Fruit fly (Drosophila melanogaster) whole organism, prepupa: ENCODE measurements around the gene Gsc.

Source experiments
- Blimp-1 ChIP-seq: fragments of 200-800 bp; sonication (Bioruptor generic); optimal IDR thresholded peaks from 3 replicates; lab custom pipeline; 2017; ENCODE audit warnings: missing biosample characterization, missing genetic modification characterization, mild to moderate bottlenecking, moderate library complexity, missing genetic modification reagents
- CG10669 ChIP-seq: fragments of 200-800 bp; sonication (Bioruptor generic); optimal IDR thresholded peaks from 3 replicates; lab custom pipeline; 2018; ENCODE audit warnings: missing biosample characterization, mild to moderate bottlenecking, missing genetic modification characterization, moderate library complexity
- CG11294 ChIP-seq: fragments of 200-800 bp; sonication (Bioruptor generic); IDR thresholded peaks from 2 replicates; pipeline ENCODE4 v1.3.6; 2022; ENCODE audit warnings: missing biosample characterization, missing genetic modification characterization
- CG11762 ChIP-seq: fragments of 200-800 bp; sonication (Bioruptor generic); optimal IDR thresholded peaks from 3 replicates; lab custom pipeline; 2016; ENCODE audit warnings: missing biosample characterization, missing genetic modification characterization; ENCODE audit not compliant: insufficient read depth
- CG11902 ChIP-seq: fragments of 200-800 bp; sonication (Bioruptor generic); optimal IDR thresholded peaks from 3 replicates; lab custom pipeline; 2016; ENCODE audit warnings: missing biosample characterization, missing genetic modification characterization
- CG15336 ChIP-seq: fragments of 200-800 bp; sonication (Bioruptor generic); IDR thresholded peaks from 2 replicates; pipeline ENCODE4 v1.3.6; 2022; ENCODE audit warnings: missing biosample characterization, missing genetic modification characterization
- CG16779 ChIP-seq: fragments of 200-800 bp; sonication (Bioruptor generic); optimal IDR thresholded peaks from 3 replicates; lab custom pipeline; 2017; ENCODE audit warnings: missing biosample characterization, mild to moderate bottlenecking, missing genetic modification characterization
- CG3032 ChIP-seq: fragments of 200-800 bp; optimal IDR thresholded peaks from 2 replicates; lab custom pipeline; 2019; ENCODE audit warnings: missing biosample characterization, mild to moderate bottlenecking, missing genetic modification characterization, moderate library complexity
- CG31627 ChIP-seq: fragments of 200-800 bp; sonication (Bioruptor generic); optimal IDR thresholded peaks from 3 replicates; lab custom pipeline; 2016; ENCODE audit warnings: missing biosample characterization, missing genetic modification characterization
- CG32006 ChIP-seq: fragments of 200-800 bp; sonication (Bioruptor generic); optimal IDR thresholded peaks from 3 replicates; lab custom pipeline; 2017; ENCODE audit warnings: missing biosample characterization, mild to moderate bottlenecking, missing genetic modification characterization
- CG34406 ChIP-seq: fragments of 200-800 bp; sonication (Bioruptor generic); optimal IDR thresholded peaks from 3 replicates; lab custom pipeline; 2016; ENCODE audit warnings: missing biosample characterization, missing genetic modification characterization
- CG3919 ChIP-seq: fragments of 200-800 bp; sonication (Bioruptor generic); optimal IDR thresholded peaks from 3 replicates; lab custom pipeline; 2016; ENCODE audit warnings: missing biosample characterization, missing genetic modification characterization
- CG4318 ChIP-seq: fragments of 200-800 bp; sonication (Bioruptor generic); optimal IDR thresholded peaks from 3 replicates; lab custom pipeline; 2017; ENCODE audit warnings: missing biosample characterization, mild to moderate bottlenecking, missing genetic modification characterization
- CG6163 ChIP-seq: fragments of 200-800 bp; sonication (Bioruptor generic); IDR thresholded peaks from 3 replicates; pipeline ENCODE4 v1.3.6; 2022; ENCODE audit warnings: missing biosample characterization, missing genetic modification characterization
- CG6792 ChIP-seq: fragments of 200-800 bp; sonication (Bioruptor generic); optimal IDR thresholded peaks from 3 replicates; lab custom pipeline; 2016; ENCODE audit warnings: missing biosample characterization, missing genetic modification characterization
- CG6808 ChIP-seq: fragments of 200-800 bp; sonication (Bioruptor generic); optimal IDR thresholded peaks from 3 replicates; lab custom pipeline; 2017; ENCODE audit warnings: missing biosample characterization, missing genetic modification characterization, mild to moderate bottlenecking, moderate library complexity, missing genetic modification reagents
- CG6854 ChIP-seq: fragments of 200-800 bp; sonication (Bioruptor generic); optimal IDR thresholded peaks from 2 replicates; lab custom pipeline; 2017; ENCODE audit warnings: missing biosample characterization, mild to moderate bottlenecking, missing genetic modification characterization
- CG7368 ChIP-seq: fragments of 200-800 bp; sonication (Bioruptor generic); optimal IDR thresholded peaks from 3 replicates; lab custom pipeline; 2016; ENCODE audit warnings: missing biosample characterization, missing genetic modification characterization
- CG8119 ChIP-seq: fragments of 200-800 bp; sonication (Bioruptor generic); IDR thresholded peaks from 3 replicates; pipeline ENCODE4 v1.3.6; 2022; ENCODE audit warnings: missing biosample characterization, missing genetic modification characterization
- CG8632 ChIP-seq: fragments of 200-800 bp; sonication (Bioruptor generic); optimal IDR thresholded peaks from 3 replicates; lab custom pipeline; 2016; ENCODE audit warnings: missing biosample characterization, missing genetic modification characterization
- CG9139 ChIP-seq: fragments of 200-800 bp; sonication (Bioruptor generic); optimal IDR thresholded peaks from 3 replicates; lab custom pipeline; 2017; ENCODE audit warnings: missing biosample characterization, mild to moderate bottlenecking, missing genetic modification characterization
- Eip75B ChIP-seq: fragments of 200-800 bp; sonication (Bioruptor generic); optimal IDR thresholded peaks from 3 replicates; lab custom pipeline; 2016; ENCODE audit warnings: missing biosample characterization, missing genetic modification characterization
- Eip93F ChIP-seq: fragments of 200-800 bp; sonication (Bioruptor generic); optimal IDR thresholded peaks from 2 replicates; lab custom pipeline; 2016; ENCODE audit warnings: missing biosample characterization, mild to moderate bottlenecking, missing genetic modification characterization
- Ets96B ChIP-seq: fragments of 200-800 bp; optimal IDR thresholded peaks from 2 replicates; lab custom pipeline; 2019; ENCODE audit warnings: missing biosample characterization, mild to moderate bottlenecking, missing genetic modification characterization, moderate library complexity
- Gug ChIP-seq: fragments of 200-800 bp; sonication (Bioruptor generic); IDR thresholded peaks from 2 replicates; pipeline ENCODE4 v1.3.6; 2022; ENCODE audit warnings: missing biosample characterization, missing genetic modification characterization
- Hr38 ChIP-seq: sonication (Bioruptor generic); optimal IDR thresholded peaks from 2 replicates; lab custom pipeline; 2016; ENCODE audit warnings: missing biosample characterization, missing genetic modification characterization
- Lpt ChIP-seq: fragments of 200-800 bp; sonication (Bioruptor generic); optimal IDR thresholded peaks from 3 replicates; lab custom pipeline; 2016; ENCODE audit warnings: missing biosample characterization, missing genetic modification characterization
- OdsH ChIP-seq: fragments of 200-800 bp; sonication (Bioruptor generic); optimal IDR thresholded peaks from 3 replicates; lab custom pipeline; 2016; ENCODE audit warnings: missing biosample characterization, missing genetic modification characterization
- Sox102F ChIP-seq: fragments of 200-800 bp; sonication (Bioruptor generic); optimal IDR thresholded peaks from 2 replicates; lab custom pipeline; 2016; ENCODE audit warnings: missing biosample characterization, mild to moderate bottlenecking, missing genetic modification characterization
- Sox14 ChIP-seq: fragments of 200-800 bp; sonication (Bioruptor generic); optimal IDR thresholded peaks from 3 replicates; lab custom pipeline; 2016; ENCODE audit warnings: missing biosample characterization, missing genetic modification characterization
- Sox15 ChIP-seq: fragments of 200-800 bp; sonication (Bioruptor generic); optimal IDR thresholded peaks from 3 replicates; lab custom pipeline; 2016; ENCODE audit warnings: missing biosample characterization, missing genetic modification characterization
- acj6 ChIP-seq: fragments of 200-800 bp; sonication (Bioruptor generic); optimal IDR thresholded peaks from 3 replicates; lab custom pipeline; 2016; ENCODE audit warnings: missing biosample characterization, missing genetic modification characterization
- cyc ChIP-seq: fragments of 200-800 bp; sonication (Bioruptor generic); optimal IDR thresholded peaks from 3 replicates; lab custom pipeline; 2016; ENCODE audit warnings: missing biosample characterization, missing genetic modification characterization
- dac ChIP-seq: fragments of 200-800 bp; sonication (Bioruptor generic); optimal IDR thresholded peaks from 2 replicates; lab custom pipeline; 2017; ENCODE audit warnings: missing biosample characterization, mild to moderate bottlenecking, missing genetic modification characterization
- dsx ChIP-seq: fragments of 200-800 bp; optimal IDR thresholded peaks from 3 replicates; lab custom pipeline; 2019; ENCODE audit warnings: missing biosample characterization, mild to moderate bottlenecking, missing genetic modification characterization, moderate library complexity; ENCODE audit not compliant: poor library complexity, severe bottlenecking
- eg ChIP-seq: fragments of 200-800 bp; sonication (Bioruptor generic); IDR thresholded peaks from 3 replicates; pipeline ENCODE4 v1.3.6; 2022; ENCODE audit warnings: missing biosample characterization, missing genetic modification characterization
- esn ChIP-seq: fragments of 200-800 bp; sonication (Bioruptor generic); optimal IDR thresholded peaks from 2 replicates; lab custom pipeline; 2016; ENCODE audit warnings: missing biosample characterization, mild to moderate bottlenecking, missing genetic modification characterization, moderate library complexity
- fd85E ChIP-seq: fragments of 200-800 bp; sonication (Bioruptor generic); optimal IDR thresholded peaks from 3 replicates; lab custom pipeline; 2016; ENCODE audit warnings: missing biosample characterization, missing genetic modification characterization
- fkh ChIP-seq: fragments of 200-800 bp; sonication (Bioruptor generic); optimal IDR thresholded peaks from 3 replicates; lab custom pipeline; 2017; ENCODE audit warnings: missing biosample characterization, mild to moderate bottlenecking, missing genetic modification characterization, moderate library complexity
- net ChIP-seq: fragments of 200-800 bp; sonication (Bioruptor generic); optimal IDR thresholded peaks from 3 replicates; lab custom pipeline; 2016; ENCODE audit warnings: missing biosample characterization, missing genetic modification characterization
- pdm3 ChIP-seq: fragments of 200-800 bp; sonication (Bioruptor generic); optimal IDR thresholded peaks from 3 replicates; lab custom pipeline; 2016; ENCODE audit warnings: missing biosample characterization, missing genetic modification characterization
- salr ChIP-seq, 2 experiments: fragments of 200-800 bp; sonication (Bioruptor generic); optimal IDR thresholded peaks; 3 replicates each; lab custom pipeline; 2016 to 2018; ENCODE audit warnings: missing biosample characterization in 2 of 2, missing genetic modification characterization in 2 of 2, mild to moderate bottlenecking in 1 of 2
- spab ChIP-seq: fragments of 200-800 bp; sonication (Bioruptor generic); optimal IDR thresholded peaks from 2 replicates; lab custom pipeline; 2017; ENCODE audit warnings: missing biosample characterization, mild to moderate bottlenecking, missing genetic modification characterization, missing genetic modification reagents
- ss ChIP-seq, 2 experiments: fragments of 200-800 bp; sonication (Bioruptor generic); optimal IDR thresholded peaks; 2 replicates in 1 of 2; 3 replicates in 1 of 2; lab custom pipeline; 2017 to 2018; ENCODE audit warnings: mild to moderate bottlenecking in 2 of 2, missing biosample characterization in 2 of 2, missing genetic modification characterization in 2 of 2, moderate library complexity in 1 of 2
- svp ChIP-seq: fragments of 200-800 bp; sonication (Bioruptor generic); peaks from one replicate; lab custom pipeline; 2016; ENCODE audit warnings: missing biosample characterization, missing genetic modification characterization
- topi ChIP-seq: fragments of 200-800 bp; sonication (Bioruptor generic); optimal IDR thresholded peaks from 3 replicates; lab custom pipeline; 2016; ENCODE audit warnings: missing biosample characterization, missing genetic modification characterization
- vri ChIP-seq: fragments of 200-800 bp; sonication (Bioruptor generic); optimal IDR thresholded peaks from 3 replicates; lab custom pipeline; 2016; ENCODE audit warnings: missing biosample characterization, mild to moderate bottlenecking, missing genetic modification characterization

Gene Gsc

dm6 chr2L:609497-609896, 15.0 kb upstream of the Gsc start (continued):
- peak; percentile 70 for TF ChIP-seq CG10669 (GFP tag; lab: Kevin White, UChicago)
- no peak for TF ChIP-seq fkh (GFP tag; lab: Kevin White, UChicago)
- TF ChIP-seq Sox102F (GFP tag; lab: Kevin White, UChicago): no peak
- no peak for TF ChIP-seq Blimp-1 (GFP tag; lab: Kevin White, UChicago)
- 0 out of 3 replicates have a peak, but pooled peaks have one; percentile 24 for TF ChIP-seq eg (GFP tag; lab: Robert Waterston, UW)
- TF ChIP-seq Sox14 (GFP tag; lab: Kevin White, UChicago): peak; percentile 74
- peak; percentile 44 for TF ChIP-seq CG9139 (GFP tag; lab: Kevin White, UChicago)
- peak; percentile 37 to 62 for TF ChIP-seq salr (GFP tag; optimal IDR thresholded peaks at IDR 0.05; lab: Kevin White, UChicago)
- peak; percentile 51 to 58 for TF ChIP-seq ss (GFP tag; optimal IDR thresholded peaks at IDR 0.05; lab: Kevin White, UChicago)
- peak; percentile 69 for TF ChIP-seq CG3919 (GFP tag; lab: Kevin White, UChicago)

DNA sequence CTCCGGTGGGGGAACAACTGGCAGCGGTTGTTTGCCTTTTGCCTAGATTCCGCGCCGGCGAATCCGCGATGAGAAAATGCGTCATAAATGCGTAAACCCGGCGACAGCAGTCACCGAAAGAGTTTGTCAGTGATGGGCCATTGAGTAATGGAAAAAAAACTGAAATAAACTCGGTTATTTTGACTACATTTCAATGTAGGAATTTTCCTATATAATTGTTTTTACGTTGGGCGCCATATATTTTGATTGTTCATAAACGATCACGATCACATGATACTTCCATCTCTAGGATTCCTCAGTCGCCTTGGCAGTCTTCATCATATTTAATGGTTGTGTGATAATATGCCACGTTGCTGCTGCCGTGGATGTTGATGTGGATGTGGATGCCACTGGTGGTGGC, 13.7 kb upstream of the Gsc start:
- TF ChIP-seq Gug (GFP tag; lab: Robert Waterston, UW): peak; percentile 33; the same call in 1 of the 2 replicates
- TF ChIP-seq salr (GFP tag; optimal IDR thresholded peaks at IDR 0.05; lab: Kevin White, UChicago): peak; percentile 51 to 63
- TF ChIP-seq CG3919 (GFP tag; lab: Kevin White, UChicago): peak; percentile 63
- TF ChIP-seq CG34406 (GFP tag; lab: Kevin White, UChicago): peak; percentile 14
- peak; percentile 16 for TF ChIP-seq CG6792 (GFP tag; lab: Kevin White, UChicago)
- peak; percentile 10 for TF ChIP-seq topi (GFP tag; lab: Kevin White, UChicago)
- peak; percentile 83 for TF ChIP-seq CG15336 (GFP tag; lab: Robert Waterston, UW)
- TF ChIP-seq dsx: peak; percentile 68
- TF ChIP-seq CG6854 (GFP tag; lab: Kevin White, UChicago): no peak
- TF ChIP-seq CG8119 (GFP tag; lab: Robert Waterston, UW): peak; percentile 82
- no peak for TF ChIP-seq cyc (GFP tag; lab: Kevin White, UChicago)
- TF ChIP-seq Sox14 (GFP tag; lab: Kevin White, UChicago): peak; percentile 70
- peak; percentile 52 for TF ChIP-seq OdsH (GFP tag; lab: Kevin White, UChicago)
- peak; percentile 67 for TF ChIP-seq CG32006
- no peak for TF ChIP-seq vri
- TF ChIP-seq acj6 (GFP tag; lab: Kevin White, UChicago): peak; percentile 35
- TF ChIP-seq ss (GFP tag; optimal IDR thresholded peaks at IDR 0.05; lab: Kevin White, UChicago): peak; percentile 71 to 73
- TF ChIP-seq Eip93F: no peak
- no peak for TF ChIP-seq CG11902 (GFP tag; lab: Kevin White, UChicago)
- peak; percentile 45 for TF ChIP-seq Lpt
- TF ChIP-seq CG16779: peak; percentile 54
- peak; percentile 79; the same call in 2 of the 3 replicates for TF ChIP-seq CG6163 (GFP tag; lab: Robert Waterston, UW)
- TF ChIP-seq fkh (GFP tag; lab: Kevin White, UChicago): no peak
- TF ChIP-seq CG31627 (GFP tag; lab: Kevin White, UChicago): no peak
- TF ChIP-seq CG11294 (GFP tag; lab: Robert Waterston, UW): no peak
- TF ChIP-seq esn (GFP tag; lab: Kevin White, UChicago): no peak
- no peak for TF ChIP-seq svp
- TF ChIP-seq Sox102F (GFP tag; lab: Kevin White, UChicago): no peak
- TF ChIP-seq Hr38: no peak
- TF ChIP-seq CG7368: peak; percentile 52
- TF ChIP-seq CG11762 (GFP tag; lab: Kevin White, UChicago): peak; percentile 26
- TF ChIP-seq fd85E (GFP tag; lab: Kevin White, UChicago): no peak
- peak; percentile 17 for TF ChIP-seq dac (GFP tag; lab: Kevin White, UChicago)
- peak; percentile 31 for TF ChIP-seq CG4318
- peak; percentile 74 for TF ChIP-seq CG10669 (GFP tag; lab: Kevin White, UChicago)
- peak; percentile 36 for TF ChIP-seq net (GFP tag; lab: Kevin White, UChicago)
- TF ChIP-seq Eip75B (GFP tag; lab: Kevin White, UChicago): peak; percentile 68
- TF ChIP-seq CG9139 (GFP tag; lab: Kevin White, UChicago): peak; percentile 57
- peak; percentile 82 for TF ChIP-seq CG6808
- peak; percentile 56 for TF ChIP-seq pdm3
- peak; percentile 81 for TF ChIP-seq CG3032
- peak; percentile 73 for TF ChIP-seq Ets96B (tag; lab: Kevin White, UChicago)
- TF ChIP-seq spab: peak; percentile 73
- no peak for TF ChIP-seq Blimp-1 (GFP tag; lab: Kevin White, UChicago)
- no peak for TF ChIP-seq Sox15 (GFP tag; lab: Kevin White, UChicago)
- TF ChIP-seq CG8632: no peak
